Worm (Caenorhabditis elegans): ENCODE results near the gene F10G2.10.

The F10G2.10 gene

ce11 chrV:7321915-7322314 is at the start of gene F10G2.10:
Gene F10G2.10 (plus strand): TSS chrV:7322215.
- no peak for TF ChIP-seq fkh-10 (GFP tag; optimal IDR thresholded peaks at IDR 0.05)
- TF ChIP-seq ceh-45 (GFP tag; IDR thresholded peaks at IDR 0.05) = no peak
- no peak for TF ChIP-seq che-1 (tag; optimal IDR thresholded peaks at IDR 0.05)
- no peak for TF ChIP-seq elt-2 (tag; optimal IDR thresholded peaks at IDR 0.05)
- no peak for TF ChIP-seq K09A11.1 (tag; optimal IDR thresholded peaks at IDR 0.05; ENCODE audit: insufficient read depth)
- no peak for TF ChIP-seq hlh-8 (tag; optimal IDR thresholded peaks at IDR 0.05)
- no peak for TF ChIP-seq unc-86 (tag; optimal IDR thresholded peaks at IDR 0.05)
- TF ChIP-seq tbx-7 (tag; optimal IDR thresholded peaks at IDR 0.05) = no peak
- TF ChIP-seq ref-2 (tag; optimal IDR thresholded peaks at IDR 0.05) = no peak
- no peak for TF ChIP-seq hlh-13 (GFP tag; optimal IDR thresholded peaks at IDR 0.05)
- no peak for TF ChIP-seq hlh-15 (tag; optimal IDR thresholded peaks at IDR 0.05)
- TF ChIP-seq lin-11 (tag; optimal IDR thresholded peaks at IDR 0.05) = no peak
- no peak for TF ChIP-seq dve-1 (tag; optimal IDR thresholded peaks at IDR 0.05)
- no peak for TF ChIP-seq pag-3 (tag; optimal IDR thresholded peaks at IDR 0.05; ENCODE audit: borderline replicate concordance)
- no peak for TF ChIP-seq zip-5 (tag; optimal IDR thresholded peaks at IDR 0.05)
- no peak for TF ChIP-seq elt-4 (tag; optimal IDR thresholded peaks at IDR 0.05)
- no peak for TF ChIP-seq ceh-31 (tag; optimal IDR thresholded peaks at IDR 0.05)

ce11 chrV:7274992-7275391 is 47.0 kb upstream of the F10G2.10 start, which contains the start of gene C13A2.10:
Gene C13A2.10 (minus strand): TSS chrV:7275092.
- no peak for TF ChIP-seq fkh-6 (tag; optimal IDR thresholded peaks at IDR 0.05)
- TF ChIP-seq hlh-6 (tag; optimal IDR thresholded peaks at IDR 0.05) = no peak
- TF ChIP-seq hlh-13 (GFP tag; optimal IDR thresholded peaks at IDR 0.05) = no peak
- TF ChIP-seq tbx-2 (tag; optimal IDR thresholded peaks at IDR 0.05) = no peak
- TF ChIP-seq pha-2 (tag; optimal IDR thresholded peaks at IDR 0.05) = no peak
- no peak for TF ChIP-seq T23F11.4 (GFP tag; optimal IDR thresholded peaks at IDR 0.05)
- TF ChIP-seq ztf-16 (tag; optimal IDR thresholded peaks at IDR 0.05) = no peak
- TF ChIP-seq C38D4.7 (GFP tag; optimal IDR thresholded peaks at IDR 0.05) = no peak
- TF ChIP-seq ceh-19 (GFP tag; optimal IDR thresholded peaks at IDR 0.05) = no peak
- TF ChIP-seq eyg-1 (tag; optimal IDR thresholded peaks at IDR 0.05) = no peak
- TF ChIP-seq sox-2 (GFP tag; IDR thresholded peaks at IDR 0.05) = no peak

ce11 chrV:7275491-7275890 is 46.5 kb upstream of the F10G2.10 start, which contains the start of gene C13A2.5:
Gene C13A2.5 (plus strand): TSS chrV:7275791.
- TF ChIP-seq gmeb-2 (tag; optimal IDR thresholded peaks at IDR 0.05) = no peak

ce11 chrV:7279090-7279489 is 42.9 kb upstream of the F10G2.10 start, which contains the start of gene C13A2.4:
Gene C13A2.4 (plus strand): TSS chrV:7279390.
- no peak for TF ChIP-seq hlh-30 (tag; optimal IDR thresholded peaks at IDR 0.05; ENCODE audit: insufficient read depth)
- TF ChIP-seq fkh-6 (tag; optimal IDR thresholded peaks at IDR 0.05) = no peak
- no peak for TF ChIP-seq ceh-30 (tag; optimal IDR thresholded peaks at IDR 0.05)
- TF ChIP-seq unc-3 (GFP tag; conservative IDR thresholded peaks at IDR 0.05) = no peak
- no peak for TF ChIP-seq unc-3 (tag; optimal IDR thresholded peaks at IDR 0.05)
- no peak for TF ChIP-seq unc-86 (tag; optimal IDR thresholded peaks at IDR 0.05)
- no peak for TF ChIP-seq che-1 (tag; optimal IDR thresholded peaks at IDR 0.05)
- TF ChIP-seq unc-55 (GFP tag; optimal IDR thresholded peaks at IDR 0.05) = no peak
- no peak for TF ChIP-seq mec-3 (tag; optimal IDR thresholded peaks at IDR 0.05; ENCODE audit: borderline replicate concordance)
- TF ChIP-seq hlh-15 (tag; optimal IDR thresholded peaks at IDR 0.05) = no peak
- TF ChIP-seq Y22D7AL.16 (tag; optimal IDR thresholded peaks at IDR 0.05) = no peak
- TF ChIP-seq C38D4.7 (GFP tag; optimal IDR thresholded peaks at IDR 0.05) = no peak

ce11 chrV:7282037-7282436 is 40.0 kb upstream of the F10G2.10 start, which contains the start of gene C13A2.3:
Gene C13A2.3 (plus strand): TSS chrV:7282337.
- TF ChIP-seq sdc-2 (tag; optimal IDR thresholded peaks at IDR 0.05) (no peak), K02D7.2 (tag; optimal IDR thresholded peaks at IDR 0.05) (no peak), pha-4 (tag; optimal IDR thresholded peaks at IDR 0.05) (no peak), nhr-232 (tag; optimal IDR thresholded peaks at IDR 0.05) (no peak), che-1 (tag; optimal IDR thresholded peaks at IDR 0.05) (no peak), elt-4 (tag; optimal IDR thresholded peaks at IDR 0.05) (no peak), odd-2 (tag; optimal IDR thresholded peaks at IDR 0.05) (no peak), ztf-16 (tag; optimal IDR thresholded peaks at IDR 0.05) (no peak), ceh-30 (tag; optimal IDR thresholded peaks at IDR 0.05) (no peak), hlh-13 (GFP tag; optimal IDR thresholded peaks at IDR 0.05) (no peak), dve-1 (tag; optimal IDR thresholded peaks at IDR 0.05) (no peak), pax-1 (tag; optimal IDR thresholded peaks at IDR 0.05) (no peak)

All from whole organism, late embryonic.